Worm (Caenorhabditis elegans): ENCODE results near the gene F58E2.3.

DNA sequence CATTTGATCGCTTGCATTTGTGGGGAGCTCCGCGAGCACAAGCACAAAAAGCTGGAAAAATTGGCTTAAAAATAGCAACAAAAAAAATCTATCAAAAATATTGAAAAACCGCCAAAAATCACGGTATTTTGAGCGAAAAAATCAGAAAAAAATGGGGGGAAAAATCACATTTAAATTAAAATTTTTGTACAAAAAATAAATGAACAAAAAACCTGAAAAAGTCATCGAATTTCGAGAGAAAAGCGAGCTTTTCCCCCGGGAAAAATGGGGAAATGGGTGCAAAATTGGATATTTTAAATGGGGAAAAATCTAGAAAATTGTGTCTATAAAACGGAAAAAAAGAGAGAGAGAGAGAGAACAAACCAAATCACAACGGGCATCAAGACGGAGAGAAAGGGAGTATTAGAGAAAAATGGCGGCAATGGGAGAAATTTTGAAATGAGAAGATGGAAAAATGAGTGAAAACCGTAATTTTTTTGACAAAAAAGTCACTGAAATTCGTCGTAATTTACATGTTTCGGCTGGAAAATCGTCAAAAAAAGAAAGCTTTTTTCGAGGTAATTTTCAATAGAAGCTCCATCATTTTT is 42.3 kb downstream of the F58E2.3 start, which contains the start of gene ced-10:
- TF ChIP-seq R02D3.7 (tag; optimal IDR thresholded peaks at IDR 0.05) (no peak), zag-1 (tag; optimal IDR thresholded peaks at IDR 0.05) (no peak), blmp-1 (tag; optimal IDR thresholded peaks at IDR 0.05; ENCODE audit: insufficient read depth) (no peak), nhr-11 (tag; optimal IDR thresholded peaks at IDR 0.05) (no peak), mdl-1 (tag; optimal IDR thresholded peaks at IDR 0.05) (no peak), peb-1 (tag; optimal IDR thresholded peaks at IDR 0.05) (no peak), sem-4 (tag; optimal IDR thresholded peaks at IDR 0.05) (no peak), elt-3 (tag; optimal IDR thresholded peaks at IDR 0.05) (no peak), fos-1 (tag; optimal IDR thresholded peaks at IDR 0.05) (no peak), unc-39 (tag; optimal IDR thresholded peaks at IDR 0.05) (no peak), ama-1 (optimal IDR thresholded peaks at IDR 0.05) (no peak), ztf-1 (GFP tag; conservative IDR thresholded peaks at IDR 0.05) (no peak), unc-62 (GFP tag; optimal IDR thresholded peaks at IDR 0.05) (no peak)
